Worm (Caenorhabditis elegans): ENCODE results near the gene F49C12.2.

F49C12.2 gene

ce11 chrIV:9322489-9322888, 23.4 kb upstream of the F49C12.2 start:
- TF ChIP-seq zfh-2 (GFP tag; conservative IDR thresholded peaks at IDR 0.05) (no peak), snpc-4 (GFP tag; optimal IDR thresholded peaks at IDR 0.05) (no peak), snpc-4 (tag; optimal IDR thresholded peaks at IDR 0.05) (peak in 1 of 4 experiments; percentile 2), B0035.1 (tag; optimal IDR thresholded peaks at IDR 0.05) (peak; percentile 20), lag-1 (GFP tag; IDR thresholded peaks at IDR 0.05) (0 out of 2 replicates have a peak, but pooled peaks have one; percentile 57), C17E4.6 (GFP tag; IDR thresholded peaks at IDR 0.05) (peak; percentile 32; the same call in 1 of the 2 replicates), Y56A3A.18 (GFP tag; IDR thresholded peaks at IDR 0.05) (no peak), let-607 (tag; optimal IDR thresholded peaks at IDR 0.05) (peak in 1 of 2 experiments; percentile 21), gei-17 (GFP tag; optimal IDR thresholded peaks at IDR 0.05) (no peak), attf-3 (GFP tag; conservative IDR thresholded peaks at IDR 0.05) (no peak), lin-40 (tag; optimal IDR thresholded peaks at IDR 0.05) (peak; percentile 31), lsl-1 (GFP tag; optimal IDR thresholded peaks at IDR 0.05) (peak; percentile 38), ztf-22 (GFP tag; optimal IDR thresholded peaks at IDR 0.05) (no peak), ekl-4 (GFP tag; IDR thresholded peaks at IDR 0.05) (peak; percentile 72), lin-54 (GFP tag; optimal IDR thresholded peaks at IDR 0.05) (peak; percentile 20), unc-130 (GFP tag; optimal IDR thresholded peaks at IDR 0.05) (no peak), lin-35 (GFP tag; optimal IDR thresholded peaks at IDR 0.05) (peak in 1 of 3 experiments; percentile 36), dox-1 (GFP tag; IDR thresholded peaks at IDR 0.05) (peak; percentile 37; the same call in 1 of the 2 replicates), efl-1 (GFP tag; optimal IDR thresholded peaks at IDR 0.05) (peak; percentile 18), B0336.3 (GFP tag; IDR thresholded peaks at IDR 0.05) (peak; percentile 68), nfyb-1 (GFP tag; IDR thresholded peaks at IDR 0.05) (0 out of 2 replicates have a peak, but pooled peaks have one; percentile 41), madf-3 (GFP tag; IDR thresholded peaks at IDR 0.05) (0 out of 2 replicates have a peak, but pooled peaks have one; percentile 9), chd-7 (tag; optimal IDR thresholded peaks at IDR 0.05) (peak; percentile 13), ceh-79 (tag; optimal IDR thresholded peaks at IDR 0.05) (peak; percentile 69), hmg-1.2 (GFP tag; IDR thresholded peaks at IDR 0.05) (peak; percentile 29; the same call in 1 of the 2 replicates), rcor-1 (GFP tag; IDR thresholded peaks at IDR 0.05) (no peak), ama-1 (optimal IDR thresholded peaks at IDR 0.05) (peak; percentile 66), ama-1 (GFP tag; optimal IDR thresholded peaks at IDR 0.05) (no peak), Y53G8AR.9 (GFP tag; conservative IDR thresholded peaks at IDR 0.05) (0 out of 2 replicates have a peak, but pooled peaks have one; percentile 6), repo-1 (tag; optimal IDR thresholded peaks at IDR 0.05) (peak; percentile 32)

- TF ChIP-seq ekl-4 (GFP tag; IDR thresholded peaks at IDR 0.05) (0 out of 2 replicates have a peak, but pooled peaks have one; percentile 28), egl-44 (GFP tag; IDR thresholded peaks at IDR 0.05) (no peak), mcd-1 (GFP tag; IDR thresholded peaks at IDR 0.05) (0 out of 2 replicates have a peak, but pooled peaks have one; percentile 32), ztf-18 (tag; optimal IDR thresholded peaks at IDR 0.05) (peak; percentile 13), madf-10 (tag; optimal IDR thresholded peaks at IDR 0.05) (peak; percentile 8), lin-54 (GFP tag; optimal IDR thresholded peaks at IDR 0.05) (peak; percentile 25), lsl-1 (GFP tag; optimal IDR thresholded peaks at IDR 0.05) (peak; percentile 0), him-1 (tag; optimal IDR thresholded peaks at IDR 0.05) (peak; percentile 33), cebp-1 (GFP tag; IDR thresholded peaks at IDR 0.05) (peak; percentile 82), cebp-1 (tag; optimal IDR thresholded peaks at IDR 0.05) (peak; percentile 98), nhr-80 (tag; optimal IDR thresholded peaks at IDR 0.05) (peak; percentile 82), attf-5 (GFP tag; optimal IDR thresholded peaks at IDR 0.05) (peak; percentile 82), dox-1 (GFP tag; IDR thresholded peaks at IDR 0.05) (peak; percentile 49; the same call in 1 of the 2 replicates), nhr-179 (tag; optimal IDR thresholded peaks at IDR 0.05) (no peak), fkh-3 (tag; optimal IDR thresholded peaks at IDR 0.05) (no peak)
Observed at ce11 chrIV:9321039-9321851, 22.2 kb upstream of the F49C12.2 start, which contains the start of the genes F49C12.12 and vha-17. Gene F49C12.12 (minus strand): TSS chrIV:9321089. Gene vha-17 (plus strand): TSS chrIV:9321801.

Data from whole organism, young adult.